Worm (Caenorhabditis elegans) whole organism, L3 larva: ENCODE measurements around the gene ZC204.17.

Experiments used
- lin-15B ChIP-seq: fragments of 150-350 bp; optimal IDR thresholded peaks from 2 replicates; lab custom pipeline; 2014; ENCODE audit warnings: missing biosample characterization, missing genetic modification characterization
- mml-1 ChIP-seq: fragments of 150-350 bp; sonication (generic microtip); optimal IDR thresholded peaks from 3 replicates; lab custom pipeline; 2014; ENCODE audit warnings: missing biosample characterization, missing genetic modification characterization
- nhr-23 ChIP-seq: fragments of 150-350 bp; optimal IDR thresholded peaks from 2 replicates; lab custom pipeline; 2014; ENCODE audit warnings: missing biosample characterization, missing genetic modification reagents, missing genetic modification characterization

DNA sequence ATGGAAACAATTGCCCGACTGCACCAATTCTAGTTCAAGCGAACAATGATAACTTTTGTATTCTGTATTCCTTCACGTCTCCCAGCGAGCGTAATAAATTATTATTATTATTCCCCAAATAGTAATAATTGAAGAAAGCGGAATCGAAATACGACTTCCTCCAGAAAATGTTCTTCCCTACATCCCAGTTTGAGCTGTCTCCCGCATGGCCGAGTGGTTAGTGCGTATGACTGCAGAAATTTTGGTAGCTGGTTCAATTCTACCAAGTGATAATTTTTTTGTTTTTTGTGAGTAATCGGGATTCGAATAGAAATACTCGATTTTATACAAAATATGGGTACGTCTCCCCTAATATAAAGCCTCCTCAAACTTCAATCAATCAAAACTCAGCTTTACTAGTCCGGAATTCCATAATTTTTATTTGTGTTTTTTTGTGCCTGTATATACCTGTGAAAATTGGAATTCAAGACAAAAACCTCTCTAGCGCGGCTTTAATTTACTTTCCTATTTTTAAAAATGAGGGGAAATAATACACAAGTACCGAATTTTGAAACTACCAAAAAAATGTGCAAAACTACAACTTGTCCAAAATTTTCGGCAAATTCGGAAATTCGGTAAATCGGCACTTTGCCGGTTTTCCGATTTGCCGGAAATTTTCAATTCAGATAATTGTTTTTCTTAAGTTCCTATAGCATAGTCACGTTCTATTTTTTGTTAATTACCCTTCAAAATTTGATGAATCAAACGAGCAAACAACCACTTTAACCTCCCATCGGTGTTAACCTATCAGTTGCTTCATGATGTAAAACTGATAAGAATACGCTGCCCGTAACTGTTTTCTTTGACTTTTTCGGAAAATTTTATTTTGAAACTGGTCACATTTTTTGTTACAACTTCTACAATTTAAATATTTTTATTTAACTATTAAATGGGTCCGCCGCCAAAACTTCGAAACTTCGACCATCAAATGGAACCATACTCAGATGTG, 48.7 kb downstream of the ZC204.17 start, which contains the start of gene bath-46:
- TF ChIP-seq nhr-23 (tag; lab: Kevin White, UChicago): no peak
- TF ChIP-seq lin-15B (tag; lab: Kevin White, UChicago): no peak
- TF ChIP-seq mml-1 (tag; lab: Kevin White, UChicago): no peak
